Fruit fly (Drosophila melanogaster): ENCODE results near the gene Gug.

Gug gene

DNA sequence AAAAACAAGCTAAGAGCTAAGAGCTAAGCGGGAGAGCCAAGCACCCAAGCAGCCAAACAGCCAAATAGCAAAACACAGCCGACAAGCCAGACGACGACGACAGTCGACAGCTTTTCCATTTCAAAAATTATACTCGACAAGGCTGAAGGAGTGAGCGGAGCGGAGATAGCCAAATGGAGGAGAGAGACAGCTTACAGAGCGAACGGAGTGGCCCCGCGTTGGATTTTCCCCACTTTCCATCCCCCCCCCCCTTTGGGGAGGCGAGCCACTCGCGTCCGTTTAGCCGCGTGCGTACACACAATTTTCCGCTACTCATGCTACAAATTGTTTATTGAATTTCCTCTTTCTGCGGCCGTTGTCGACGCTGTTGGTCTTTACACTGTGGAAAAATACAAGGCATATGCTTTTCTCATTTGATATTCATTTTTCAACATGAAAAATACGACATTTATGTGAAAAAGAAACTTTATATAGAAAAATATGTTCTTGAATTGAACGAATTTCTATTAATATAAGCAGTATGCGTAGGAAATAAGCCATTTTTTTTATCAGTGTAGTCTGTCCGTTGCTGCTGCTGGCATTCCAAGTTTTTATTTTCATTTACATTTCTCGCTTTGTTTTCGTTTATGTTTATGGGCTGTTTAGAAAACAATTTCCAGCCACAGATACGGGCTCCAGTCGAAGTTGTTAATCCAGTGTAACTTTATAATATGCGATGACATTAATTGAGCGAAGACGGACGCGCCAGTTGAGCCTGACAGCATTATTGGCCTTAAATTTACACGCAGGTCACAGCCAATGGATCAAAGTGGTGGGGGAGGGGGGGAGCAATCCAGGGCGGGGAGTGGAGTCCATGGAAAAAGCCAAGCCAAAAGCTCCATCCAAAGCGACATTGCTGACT is 8.4 kb downstream of the Gug start (continued):
- peak; percentile 99 for TF ChIP-seq Oli (tag; optimal IDR thresholded peaks at IDR 0.05)
- peak; percentile 97 for TF ChIP-seq Dad (GFP tag; optimal IDR thresholded peaks at IDR 0.05)
- peak; percentile 96 for TF ChIP-seq CG8089 (GFP tag; optimal IDR thresholded peaks at IDR 0.05)
- TF ChIP-seq ap (GFP tag; IDR thresholded peaks at IDR 0.05) = peak; percentile 97
- peak; percentile 88 for TF ChIP-seq Jarid2 (GFP tag; optimal IDR thresholded peaks at IDR 0.05)
- peak; percentile 97 for TF ChIP-seq sob (GFP tag; IDR thresholded peaks at IDR 0.05)
- peak; percentile 98 for TF ChIP-seq tgo (GFP tag; IDR thresholded peaks at IDR 0.05)
- TF ChIP-seq ranshi (GFP tag; IDR thresholded peaks at IDR 0.05) = peak; percentile 98
- TF ChIP-seq CG10979 (tag; optimal IDR thresholded peaks at IDR 0.05) = peak; percentile 99
- peak; percentile 98 for TF ChIP-seq CG32767 (GFP tag; IDR thresholded peaks at IDR 0.05)
- peak; percentile 96 for TF ChIP-seq CG11247 (GFP tag; IDR thresholded peaks at IDR 0.05)
- TF ChIP-seq ssp (GFP tag; IDR thresholded peaks at IDR 0.05) = peak; percentile 92
- peak; percentile 88 for TF ChIP-seq z (GFP tag; IDR thresholded peaks at IDR 0.05)
- peak; percentile 97 for TF ChIP-seq repo (GFP tag; optimal IDR thresholded peaks at IDR 0.05)
- TF ChIP-seq esg (GFP tag; conservative IDR thresholded peaks at IDR 0.05) = peak; percentile 97
- peak; percentile 93 for TF ChIP-seq CG17612 (GFP tag; IDR thresholded peaks at IDR 0.05)
- TF ChIP-seq CG13287 (GFP tag; IDR thresholded peaks at IDR 0.05; ENCODE audit: partially characterized antibody) = no peak
- TF ChIP-seq lov (optimal IDR thresholded peaks at IDR 0.05) = no peak
- TF ChIP-seq lov (GFP tag; IDR thresholded peaks at IDR 0.05) = peak; percentile 98
- peak; percentile 99 for TF ChIP-seq tio (GFP tag; optimal IDR thresholded peaks at IDR 0.05)
- TF ChIP-seq Atf6 (GFP tag; IDR thresholded peaks at IDR 0.05) = peak; percentile 97
- TF ChIP-seq CG4617 (GFP tag; optimal IDR thresholded peaks at IDR 0.05; ENCODE audit: borderline replicate concordance) = peak; percentile 97
- TF ChIP-seq CG8359 (GFP tag; optimal IDR thresholded peaks at IDR 0.05; ENCODE audit: borderline replicate concordance) = peak; percentile 95
- TF ChIP-seq Gug (GFP tag; IDR thresholded peaks at IDR 0.05) = peak; percentile 98
- peak; percentile 98 for TF ChIP-seq nerfin-1 (tag; optimal IDR thresholded peaks at IDR 0.05)
- TF ChIP-seq Sin3A (optimal IDR thresholded peaks at IDR 0.05) = no peak
- peak; percentile 98 for TF ChIP-seq CG6689 (GFP tag; IDR thresholded peaks at IDR 0.05)
- peak; percentile 93 for TF ChIP-seq CG5180 (GFP tag; optimal IDR thresholded peaks at IDR 0.05)
- peak; percentile 96 for TF ChIP-seq jing (GFP tag; optimal IDR thresholded peaks at IDR 0.05)
- peak; percentile 98 for TF ChIP-seq CG12299 (tag; optimal IDR thresholded peaks at IDR 0.05)
- TF ChIP-seq CG17912 (GFP tag; optimal IDR thresholded peaks at IDR 0.05) = peak; percentile 87
- TF ChIP-seq shn (GFP tag; optimal IDR thresholded peaks at IDR 0.05) = peak; percentile 95
- peak; percentile 86 for TF ChIP-seq Nf-YC (tag; optimal IDR thresholded peaks at IDR 0.05)
- peak; percentile 99 for TF ChIP-seq sisA (GFP tag; IDR thresholded peaks at IDR 0.05)
- TF ChIP-seq CG30431 (GFP tag; optimal IDR thresholded peaks at IDR 0.05) = peak; percentile 97
- peak; percentile 97 for TF ChIP-seq CG11723 (GFP tag; optimal IDR thresholded peaks at IDR 0.05)
- peak; percentile 96 for TF ChIP-seq B-H1 (GFP tag; IDR thresholded peaks at IDR 0.05)
- peak; percentile 18 to 71 for TF ChIP-seq crp (GFP tag; optimal IDR thresholded peaks at IDR 0.05)
- TF ChIP-seq gro (GFP tag; optimal IDR thresholded peaks at IDR 0.05) = peak; percentile 97
- TF ChIP-seq CG33213 (GFP tag; optimal IDR thresholded peaks at IDR 0.05) = peak; percentile 97
- peak; percentile 71 for TF ChIP-seq Elba2 (GFP tag; optimal IDR thresholded peaks at IDR 0.05)
- peak; percentile 99 for TF ChIP-seq az2 (GFP tag; optimal IDR thresholded peaks at IDR 0.05)
- peak; percentile 95 for TF ChIP-seq TFAM (GFP tag; optimal IDR thresholded peaks at IDR 0.05)
- no peak for TF ChIP-seq CG16813 (GFP tag; IDR thresholded peaks at IDR 0.05; ENCODE audit: partially characterized antibody)
- peak; percentile 85 for TF ChIP-seq E2f2 (GFP tag; IDR thresholded peaks at IDR 0.05)
- peak; percentile 86 for TF ChIP-seq wek (GFP tag; optimal IDR thresholded peaks at IDR 0.05)
- peak; percentile 97 for TF ChIP-seq CG7786 (GFP tag; optimal IDR thresholded peaks at IDR 0.05)
- peak; percentile 99 for TF ChIP-seq CoRest (tag; optimal IDR thresholded peaks at IDR 0.05)
- TF ChIP-seq sima (GFP tag; optimal IDR thresholded peaks at IDR 0.05) = peak; percentile 94

Measured in whole organism, embryonic.